Fruit fly (Drosophila melanogaster): ENCODE measurements around the gene side-VII.
A peak's percentile ranks its signal among the peaks of the same experiment; 100 is the strongest.

Gene side-VII

DNA sequence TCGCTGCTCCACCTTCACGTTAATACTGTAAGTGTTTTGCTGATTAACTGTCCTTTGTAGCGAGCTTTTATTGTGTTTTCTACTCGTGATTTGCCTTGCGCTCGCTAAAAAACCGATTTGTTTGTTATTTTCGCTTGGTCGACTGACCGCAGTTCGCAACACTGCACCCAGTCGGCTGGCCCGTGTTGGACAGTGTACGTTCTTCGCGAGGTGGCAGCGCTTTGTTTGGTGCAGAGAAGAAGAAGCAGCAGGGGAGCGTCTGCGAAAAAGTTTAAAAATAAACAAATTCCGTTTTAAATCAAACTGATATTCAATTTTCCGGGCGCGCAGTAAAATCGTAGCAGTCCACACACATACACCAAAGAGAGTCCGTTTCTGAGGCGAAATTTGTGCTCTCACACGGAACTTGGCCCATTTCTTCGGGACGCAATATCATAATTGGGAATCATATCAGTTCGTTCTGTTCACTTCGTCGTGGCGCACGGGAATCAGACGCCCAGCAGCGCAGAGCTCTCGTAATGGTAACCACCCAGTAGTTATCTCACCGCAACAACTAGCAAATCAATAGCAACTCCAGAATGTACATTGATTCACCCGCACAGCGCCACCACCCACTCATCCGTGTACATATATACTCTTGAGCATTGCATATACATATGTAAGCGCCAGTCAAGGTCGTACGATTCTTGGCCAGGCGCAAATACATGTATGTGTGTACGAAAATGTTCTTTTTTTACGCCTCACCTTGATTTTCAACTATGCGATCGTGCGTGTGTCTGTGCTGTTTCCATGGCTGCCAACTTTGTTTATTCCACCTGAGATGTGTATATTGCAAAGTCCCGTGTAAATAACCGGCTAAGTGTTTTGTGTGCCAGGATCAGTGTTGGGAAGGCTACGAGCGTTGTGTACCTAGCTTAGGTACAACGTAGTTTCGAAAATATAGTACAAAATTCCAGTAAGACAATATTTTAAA lies 28.1 kb upstream of the side-VII start, which contains the start of gene Naa80 (continued):
- TF ChIP-seq CG17829 (tag; optimal IDR thresholded peaks at IDR 0.05) (peak; percentile 58), da (GFP tag; optimal IDR thresholded peaks at IDR 0.05) (peak; percentile 38), ranshi (GFP tag; IDR thresholded peaks at IDR 0.05) (peak; percentile 54; the same call in 1 of the 2 replicates), Hr39 (optimal IDR thresholded peaks at IDR 0.05) (no peak), sob (GFP tag; IDR thresholded peaks at IDR 0.05) (peak; percentile 86), tup (GFP tag; optimal IDR thresholded peaks at IDR 0.05) (peak; percentile 58), ato (GFP tag; IDR thresholded peaks at IDR 0.05; ENCODE audit: partially characterized antibody) (no peak; the same call in 1 of the 2 replicates), CG8765 (GFP tag; IDR thresholded peaks at IDR 0.05) (peak; percentile 38; the same call in 1 of the 2 replicates), Doc2 (GFP tag; IDR thresholded peaks at IDR 0.05) (no peak), dan (GFP tag; IDR thresholded peaks at IDR 0.05) (no peak), CG13424 (tag; optimal IDR thresholded peaks at IDR 0.05) (peak; percentile 52), Dll (GFP tag; IDR thresholded peaks at IDR 0.05; ENCODE audit: partially characterized antibody) (0 out of 4 replicates have a peak, but pooled peaks have one; percentile 39), Ssrp (tag; optimal IDR thresholded peaks at IDR 0.05) (peak; percentile 12), CG14441 (GFP tag; IDR thresholded peaks at IDR 0.05) (peak; percentile 35; the same call in 1 of the 2 replicates), Optix (GFP tag; IDR thresholded peaks at IDR 0.05) (no peak), ttk (GFP tag; IDR thresholded peaks at IDR 0.05) (peak; percentile 46), CG16813 (GFP tag; IDR thresholded peaks at IDR 0.05; ENCODE audit: partially characterized antibody) (peak; percentile 46; the same call in 1 of the 3 replicates), Dfd (GFP tag; optimal IDR thresholded peaks at IDR 0.05) (no peak), nerfin-1 (tag; optimal IDR thresholded peaks at IDR 0.05) (peak; percentile 21), CG9817 (tag; optimal IDR thresholded peaks at IDR 0.05) (peak; percentile 60), pros (GFP tag; optimal IDR thresholded peaks at IDR 0.05) (no peak), kay (GFP tag; optimal IDR thresholded peaks at IDR 0.05) (peak; percentile 71), slou (GFP tag; optimal IDR thresholded peaks at IDR 0.05) (no peak)

DNA sequence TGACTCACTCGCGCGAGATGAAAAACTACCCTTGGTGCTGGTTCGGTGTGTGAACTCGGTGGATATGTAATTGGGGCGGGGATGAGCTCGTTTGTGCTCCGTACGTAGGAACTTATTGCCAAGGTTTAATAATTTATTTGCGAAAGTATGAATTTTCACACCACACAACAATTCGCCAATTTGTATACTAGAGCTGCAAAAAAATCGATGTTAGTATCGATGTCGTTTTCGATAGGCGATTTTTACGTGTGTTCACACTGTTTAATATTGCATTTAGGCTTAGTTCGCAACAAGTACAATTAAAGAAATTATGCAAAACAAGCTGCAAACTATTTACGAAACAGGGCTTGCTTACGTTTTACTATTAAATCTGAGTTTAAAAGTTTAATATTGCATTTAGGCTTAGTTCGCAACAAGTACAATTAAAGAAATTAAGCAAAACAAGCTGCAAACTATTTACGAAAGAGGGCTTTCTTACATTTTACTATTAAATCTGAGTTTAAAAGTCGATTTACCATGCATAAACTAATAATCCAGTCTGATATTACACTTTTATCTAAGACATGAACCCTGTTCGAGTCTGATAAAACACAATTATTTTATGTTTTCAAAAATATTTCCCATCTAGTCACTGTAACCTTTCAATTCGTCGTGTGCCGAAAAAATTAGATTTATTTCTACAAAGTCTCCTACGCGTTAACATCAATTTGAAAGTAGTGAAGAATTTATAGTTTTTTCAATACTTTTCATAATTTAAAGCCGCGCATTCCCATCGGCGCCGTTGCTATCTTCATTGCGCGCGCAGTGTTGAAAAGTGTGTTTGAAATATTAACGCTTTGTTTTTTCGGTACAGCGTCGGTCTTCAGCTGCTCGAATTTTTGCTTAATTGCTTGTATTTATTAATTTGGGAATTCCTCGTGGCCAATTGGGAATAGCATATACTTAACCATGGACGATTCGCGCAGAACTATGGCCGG lies 23.5 kb upstream of the side-VII start, which contains the start of the genes Snap24 and CG8478:
Snap24 (minus strand) TSS at position 196 of the 977 bp plus-strand sequence.
CG8478 (plus strand) TSS at position 696 of the 977 bp plus-strand sequence.
- TF ChIP-seq kah (GFP tag; optimal IDR thresholded peaks at IDR 0.05): no peak
- TF ChIP-seq Med (GFP tag): peak; percentile 70
- TF ChIP-seq CG10267 (tag; optimal IDR thresholded peaks at IDR 0.05): peak; percentile 93
- no peak for TF ChIP-seq CG31388 (GFP tag; optimal IDR thresholded peaks at IDR 0.05)
- peak; percentile 50 for TF ChIP-seq CG9932 (GFP tag; IDR thresholded peaks at IDR 0.05)
- TF ChIP-seq CG9727 (GFP tag; optimal IDR thresholded peaks at IDR 0.05): peak; percentile 10
- no peak for TF ChIP-seq CG12299 (tag; optimal IDR thresholded peaks at IDR 0.05)
- peak; percentile 73; the same call in 2 of the 3 replicates for TF ChIP-seq vnd (GFP tag; IDR thresholded peaks at IDR 0.05; ENCODE audit: partially characterized antibody)
- TF ChIP-seq her (GFP tag; optimal IDR thresholded peaks at IDR 0.05): no peak
- TF ChIP-seq CG14710 (tag; optimal IDR thresholded peaks at IDR 0.05): peak; percentile 78
- TF ChIP-seq CG12391 (tag; optimal IDR thresholded peaks at IDR 0.05): peak; percentile 42
- no peak for TF ChIP-seq CG17385 (GFP tag; optimal IDR thresholded peaks at IDR 0.05)
- peak; percentile 70 for TF ChIP-seq row (GFP tag; IDR thresholded peaks at IDR 0.05)
- TF ChIP-seq slbo (GFP tag; IDR thresholded peaks at IDR 0.05): peak; percentile 12; the same call in 1 of the 2 replicates
- no peak for TF ChIP-seq CG4282 (GFP tag; optimal IDR thresholded peaks at IDR 0.05)
- peak; percentile 88 for TF ChIP-seq amos (GFP tag; IDR thresholded peaks at IDR 0.05; ENCODE audit: partially characterized antibody)
- peak; percentile 82 for TF ChIP-seq CG13287 (GFP tag; IDR thresholded peaks at IDR 0.05; ENCODE audit: partially characterized antibody)
- no peak for TF ChIP-seq CG18599 (GFP tag; optimal IDR thresholded peaks at IDR 0.05)
- TF ChIP-seq usp (GFP tag; optimal IDR thresholded peaks at IDR 0.05): no peak
- TF ChIP-seq aop (GFP tag; IDR thresholded peaks at IDR 0.05): no peak
- TF ChIP-seq pita (GFP tag; optimal IDR thresholded peaks at IDR 0.05): peak; percentile 46
- peak; percentile 40 for TF ChIP-seq CG4617 (GFP tag; optimal IDR thresholded peaks at IDR 0.05; ENCODE audit: borderline replicate concordance)
- peak; percentile 13 for TF ChIP-seq Xbp1 (GFP tag; optimal IDR thresholded peaks at IDR 0.05)

Measured in whole organism, embryonic.